Fruit fly (Drosophila melanogaster): ENCODE results near the gene Idi.

Gene Idi

dm6 chr3R:21269923-21270322 lies at the start of gene Idi, which contains the start of gene AP-2sigma (continued):
- TF ChIP-seq Eip78C (GFP tag), result no peak
- TF ChIP-seq Met (GFP tag; optimal IDR thresholded peaks at IDR 0.05), result no peak
- no peak for TF ChIP-seq Gug (GFP tag; IDR thresholded peaks at IDR 0.05)
- no peak for TF ChIP-seq eg (GFP tag; IDR thresholded peaks at IDR 0.05)
- no peak for TF ChIP-seq Sox15 (GFP tag; optimal IDR thresholded peaks at IDR 0.05)
- TF ChIP-seq svp (GFP tag), result peak; percentile 84
- TF ChIP-seq spab (GFP tag; optimal IDR thresholded peaks at IDR 0.05), result no peak

dm6 chr3R:21223453-21224057 lies 46.4 kb upstream of the Idi start, which contains the start of the genes CG3337 and Nelf-A:
Gene CG3337 (minus strand): TSS chr3R:21223584.
Gene Nelf-A (plus strand): TSS chr3R:21223704.
- TF ChIP-seq Ets96B (tag; optimal IDR thresholded peaks at IDR 0.05), result peak; percentile 9
- no peak for TF ChIP-seq Sox15 (GFP tag; optimal IDR thresholded peaks at IDR 0.05)
- TF ChIP-seq Hr38 (GFP tag; optimal IDR thresholded peaks at IDR 0.05), result no peak
- TF ChIP-seq acj6 (GFP tag; optimal IDR thresholded peaks at IDR 0.05), result peak; percentile 13
- no peak for TF ChIP-seq CG15336 (GFP tag; IDR thresholded peaks at IDR 0.05)
- TF ChIP-seq Sox14 (GFP tag; optimal IDR thresholded peaks at IDR 0.05), result peak; percentile 78
- peak; percentile 37 for TF ChIP-seq CG6792 (GFP tag; optimal IDR thresholded peaks at IDR 0.05)
- TF ChIP-seq dac (GFP tag; optimal IDR thresholded peaks at IDR 0.05), result peak; percentile 16
- TF ChIP-seq fd59A (GFP tag; optimal IDR thresholded peaks at IDR 0.05), result no peak
- no peak for TF ChIP-seq CG10631 (GFP tag; optimal IDR thresholded peaks at IDR 0.05)
- peak in 1 of 2 experiments; percentile 39 for TF ChIP-seq salr (GFP tag; optimal IDR thresholded peaks at IDR 0.05)
- TF ChIP-seq Hr39 (GFP tag; optimal IDR thresholded peaks at IDR 0.05), result peak; percentile 53
- no peak for TF ChIP-seq pdm3 (GFP tag; optimal IDR thresholded peaks at IDR 0.05)
- TF ChIP-seq CG6276 (GFP tag; optimal IDR thresholded peaks at IDR 0.05), result no peak
- peak; percentile 36 for TF ChIP-seq CG1621 (tag; optimal IDR thresholded peaks at IDR 0.05)
- TF ChIP-seq cyc (GFP tag; optimal IDR thresholded peaks at IDR 0.05), result peak; percentile 66
- peak; percentile 25 for TF ChIP-seq OdsH (GFP tag; optimal IDR thresholded peaks at IDR 0.05)
- peak; percentile 58 for TF ChIP-seq esn (GFP tag; optimal IDR thresholded peaks at IDR 0.05)
- peak; percentile 20 for TF ChIP-seq CG3032 (tag; optimal IDR thresholded peaks at IDR 0.05)
- TF ChIP-seq Eip78C (GFP tag), result peak; percentile 53
- TF ChIP-seq topi (GFP tag; optimal IDR thresholded peaks at IDR 0.05), result peak; percentile 28
- TF ChIP-seq spab (GFP tag; optimal IDR thresholded peaks at IDR 0.05), result no peak
- TF ChIP-seq CG6163 (GFP tag; IDR thresholded peaks at IDR 0.05), result peak; percentile 71
- peak; percentile 48 for TF ChIP-seq lz (GFP tag; optimal IDR thresholded peaks at IDR 0.05)
- TF ChIP-seq CG31627 (GFP tag; optimal IDR thresholded peaks at IDR 0.05), result peak; percentile 57
- TF ChIP-seq CG9139 (GFP tag; optimal IDR thresholded peaks at IDR 0.05), result no peak
- TF ChIP-seq fkh (GFP tag; optimal IDR thresholded peaks at IDR 0.05), result peak; percentile 90

DNA sequence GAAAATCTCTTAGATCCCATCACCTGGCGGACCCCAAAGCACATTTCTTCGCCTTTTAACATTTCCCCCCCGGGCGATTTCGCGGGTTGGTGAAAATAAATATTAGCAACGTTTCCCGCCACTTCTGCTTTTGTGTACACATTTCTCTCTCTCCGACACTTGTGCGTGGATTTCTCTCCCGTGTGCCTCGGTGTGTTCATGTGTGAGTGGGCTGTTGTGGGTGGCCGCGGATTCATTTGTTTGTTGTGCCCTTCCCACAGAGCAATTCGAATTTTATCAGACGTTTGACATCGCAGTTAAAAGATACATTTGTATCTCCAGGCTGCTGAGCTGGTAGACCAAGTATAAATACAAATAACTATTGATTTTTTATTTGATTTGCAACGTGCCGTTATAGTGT lies 45.7 kb upstream of the Idi start:
- TF ChIP-seq eg (GFP tag; IDR thresholded peaks at IDR 0.05) (peak; percentile 76), CG11902 (GFP tag; optimal IDR thresholded peaks at IDR 0.05) (peak; percentile 27), net (GFP tag; optimal IDR thresholded peaks at IDR 0.05) (peak; percentile 46), CG3032 (tag; optimal IDR thresholded peaks at IDR 0.05) (no peak), Hr39 (GFP tag; optimal IDR thresholded peaks at IDR 0.05) (peak; percentile 49), fkh (GFP tag; optimal IDR thresholded peaks at IDR 0.05) (peak; percentile 89), acj6 (GFP tag; optimal IDR thresholded peaks at IDR 0.05) (peak; percentile 56), CG9139 (GFP tag; optimal IDR thresholded peaks at IDR 0.05) (peak; percentile 14), topi (GFP tag; optimal IDR thresholded peaks at IDR 0.05) (peak; percentile 62), CG34406 (GFP tag; optimal IDR thresholded peaks at IDR 0.05) (peak; percentile 50), Lpt (GFP tag; optimal IDR thresholded peaks at IDR 0.05) (peak; percentile 43), Sox14 (GFP tag; optimal IDR thresholded peaks at IDR 0.05) (peak; percentile 69), CG8319 (GFP tag; optimal IDR thresholded peaks at IDR 0.05) (no peak), CG8632 (GFP tag; optimal IDR thresholded peaks at IDR 0.05) (peak; percentile 44), fd85E (GFP tag; optimal IDR thresholded peaks at IDR 0.05) (no peak), CG3919 (GFP tag; optimal IDR thresholded peaks at IDR 0.05) (peak; percentile 56), lz (GFP tag; optimal IDR thresholded peaks at IDR 0.05) (peak; percentile 59), salr (GFP tag; optimal IDR thresholded peaks at IDR 0.05) (no peak), CG8119 (GFP tag; IDR thresholded peaks at IDR 0.05) (peak; percentile 65; the same call in 1 of the 3 replicates), CG6163 (GFP tag; IDR thresholded peaks at IDR 0.05) (peak; percentile 59; the same call in 1 of the 3 replicates), cyc (GFP tag; optimal IDR thresholded peaks at IDR 0.05) (peak; percentile 10), Eip78C (GFP tag) (no peak), vri (GFP tag; optimal IDR thresholded peaks at IDR 0.05) (no peak), CG31627 (GFP tag; optimal IDR thresholded peaks at IDR 0.05) (peak; percentile 36), svp (GFP tag) (no peak), CG16779 (tag; optimal IDR thresholded peaks at IDR 0.05) (no peak), CG15336 (GFP tag; IDR thresholded peaks at IDR 0.05) (peak; percentile 60), Ets21C (GFP tag; optimal IDR thresholded peaks at IDR 0.05) (peak; percentile 15), esn (GFP tag; optimal IDR thresholded peaks at IDR 0.05) (peak; percentile 67), CG6792 (GFP tag; optimal IDR thresholded peaks at IDR 0.05) (peak; percentile 47)
